Fruit fly (Drosophila melanogaster) whole organism: ENCODE measurements around the gene vers.

ENCODE experiments used
- CG8478 ChIP-seq: fragments of >200 bp; optimal IDR thresholded peaks from 2 replicates; lab custom pipeline; 2018; ENCODE audit warnings: inconsistent platforms
- Dll ChIP-seq: fragments of >200 bp; optimal IDR thresholded peaks from 2 replicates; lab custom pipeline; 2017
- EcR ChIP-seq, 2 experiments: fragments of >200 bp; optimal IDR thresholded peaks; 2 replicates each; lab custom pipeline; 2017; ENCODE audit warnings: missing biosample characterization in 2 of 2, missing genetic modification characterization in 2 of 2, missing genetic modification reagents in 2 of 2
- pan ChIP-seq: fragments of >200 bp; optimal IDR thresholded peaks from 2 replicates; lab custom pipeline; 2017
- psq ChIP-seq: fragments of >200 bp; optimal IDR thresholded peaks from 2 replicates; lab custom pipeline; 2017
- usp ChIP-seq: fragments of >200 bp; optimal IDR thresholded peaks from 2 replicates; lab custom pipeline; 2017; ENCODE audit warnings: missing biosample characterization, missing genetic modification characterization, mixed read lengths

- no peak for TF ChIP-seq CG8478 (lab: Kevin White, UChicago)
- no peak for TF ChIP-seq pan (lab: Kevin White, UChicago)
- no peak for TF ChIP-seq psq (lab: Kevin White, UChicago)
- no peak for TF ChIP-seq EcR (GFP tag; optimal IDR thresholded peaks at IDR 0.05; lab: Kevin White, UChicago)
- no peak for TF ChIP-seq Dll
- no peak for TF ChIP-seq usp (GFP tag; lab: Kevin White, UChicago)
Observed at dm6 chr3L:12095960-12096359, 19.9 kb upstream of the vers start.
